Comparison of ENCODE assay signal across 5 fruit fly cellular contexts in the genomic region with DNA sequence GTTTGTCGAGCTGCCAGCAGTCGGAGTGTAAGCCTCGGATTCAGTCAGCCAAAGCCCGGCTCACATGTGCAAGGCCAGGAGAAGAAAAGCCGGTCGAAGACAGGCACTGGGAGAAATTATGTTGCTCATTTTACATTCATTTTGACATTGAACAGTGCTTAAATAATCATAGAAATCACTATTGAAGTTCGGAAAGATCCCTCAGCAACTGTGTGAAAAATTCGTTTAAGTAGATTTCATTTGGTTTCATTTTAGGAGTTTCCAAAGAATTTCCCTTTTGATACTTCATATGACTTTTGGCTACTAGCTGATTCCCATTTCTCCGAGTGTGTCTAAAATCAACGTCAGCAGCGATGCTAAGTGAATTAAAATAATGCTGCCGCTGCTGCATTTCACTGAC.
TF ChIP-seq lines count a peak whose summit lies in the region.

No protein-coding gene starts in this region.

- no peak for TF ChIP-seq CTCF in whole organism, embryonic (GFP tag; optimal IDR thresholded peaks at IDR 0.05; lab: Kevin White, UChicago)

TF ChIP-seq in whole organism, adult, 20 proteins besides CTCF, POLR2A, EP300 and RAD21:
- TF ChIP-seq tj (GFP tag; optimal IDR thresholded peaks at IDR 0.05; lab: Kevin White, UChicago) (peak; percentile 78), CG7101 (tag; optimal IDR thresholded peaks at IDR 0.05; lab: Kevin White, UChicago) (no peak)

TF ChIP-seq in whole organism, embryonic, 481 proteins besides CTCF, POLR2A, EP300 and RAD21 (continues in another document):
- TF ChIP-seq CG10366 (GFP tag; IDR thresholded peaks at IDR 0.05; lab: Robert Waterston, UW) (no peak), CG14441 (GFP tag; IDR thresholded peaks at IDR 0.05; lab: Robert Waterston, UW) (no peak), Gug (GFP tag; IDR thresholded peaks at IDR 0.05; lab: Robert Waterston, UW) (no peak), MBD-R2 (GFP tag; IDR thresholded peaks at IDR 0.05; lab: Robert Waterston, UW) (no peak), CG18599 (GFP tag; optimal IDR thresholded peaks at IDR 0.05; lab: Kevin White, UChicago) (no peak), NFAT (GFP tag; IDR thresholded peaks at IDR 0.05; lab: Robert Waterston, UW) (no peak), PHDP (tag; optimal IDR thresholded peaks at IDR 0.05; lab: Kevin White, UChicago) (no peak), knrl (GFP tag; IDR thresholded peaks at IDR 0.05; lab: Robert Waterston, UW; ENCODE audit: partially characterized antibody) (no peak), CG12769 (tag; optimal IDR thresholded peaks at IDR 0.05; lab: Kevin White, UChicago) (no peak), peb (GFP tag; IDR thresholded peaks at IDR 0.05; lab: Robert Waterston, UW) (no peak), CG15514 (GFP tag; optimal IDR thresholded peaks at IDR 0.05; lab: Kevin White, UChicago) (no peak), Mad (GFP tag; optimal IDR thresholded peaks at IDR 0.05; lab: Kevin White, UChicago) (no peak), CG1603 (tag; optimal IDR thresholded peaks at IDR 0.05; lab: Kevin White, UChicago) (no peak), CG13424 (tag; optimal IDR thresholded peaks at IDR 0.05; lab: Kevin White, UChicago) (peak; percentile 25), Opbp (GFP tag; IDR thresholded peaks at IDR 0.05; lab: Robert Waterston, UW; ENCODE audit: partially characterized antibody) (no peak), CG11504 (tag; optimal IDR thresholded peaks at IDR 0.05; lab: Kevin White, UChicago) (no peak), NfI (GFP tag; optimal IDR thresholded peaks at IDR 0.05; lab: Kevin White, UChicago) (no peak), Ptx1 (GFP tag; IDR thresholded peaks at IDR 0.05; lab: Robert Waterston, UW) (peak; percentile 43; the same call in 1 of the 2 replicates), sd (tag; optimal IDR thresholded peaks at IDR 0.05; lab: Kevin White, UChicago) (no peak), kah (GFP tag; optimal IDR thresholded peaks at IDR 0.05; lab: Kevin White, UChicago) (no peak), Stat92E (GFP tag; optimal IDR thresholded peaks at IDR 0.05; lab: Kevin White, UChicago) (no peak), tin (GFP tag; optimal IDR thresholded peaks at IDR 0.05; lab: Kevin White, UChicago) (peak; percentile 9)

TF ChIP-seq in whole organism, prepupa, 60 proteins besides CTCF, POLR2A, EP300 and RAD21 (continues in another document):
- TF ChIP-seq Sox15 (GFP tag; optimal IDR thresholded peaks at IDR 0.05; lab: Kevin White, UChicago), result peak; percentile 29
- peak; percentile 35 for TF ChIP-seq Blimp-1 (GFP tag; optimal IDR thresholded peaks at IDR 0.05; lab: Kevin White, UChicago)
- TF ChIP-seq Ets96B (tag; optimal IDR thresholded peaks at IDR 0.05; lab: Kevin White, UChicago), result peak; percentile 44
- peak; percentile 16 for TF ChIP-seq CG7368 (GFP tag; optimal IDR thresholded peaks at IDR 0.05; lab: Kevin White, UChicago)
- TF ChIP-seq Hr4 (GFP tag; optimal IDR thresholded peaks at IDR 0.05; lab: Kevin White, UChicago), result peak; percentile 93
- TF ChIP-seq Smox (GFP tag; optimal IDR thresholded peaks at IDR 0.05; lab: Kevin White, UChicago), result no peak
- TF ChIP-seq dac (GFP tag; optimal IDR thresholded peaks at IDR 0.05; lab: Kevin White, UChicago), result peak; percentile 77
- peak; percentile 60 for TF ChIP-seq CG34406 (GFP tag; optimal IDR thresholded peaks at IDR 0.05; lab: Kevin White, UChicago)
- peak; percentile 89 for TF ChIP-seq CG8119 (GFP tag; IDR thresholded peaks at IDR 0.05; lab: Robert Waterston, UW)
- TF ChIP-seq CG6276 (GFP tag; optimal IDR thresholded peaks at IDR 0.05; lab: Kevin White, UChicago), result peak; percentile 79
- peak; percentile 78 for TF ChIP-seq CG3032 (tag; optimal IDR thresholded peaks at IDR 0.05; lab: Kevin White, UChicago)
- TF ChIP-seq CG31627 (GFP tag; optimal IDR thresholded peaks at IDR 0.05; lab: Kevin White, UChicago), result peak; percentile 74
- no peak for TF ChIP-seq fd85E (GFP tag; optimal IDR thresholded peaks at IDR 0.05; lab: Kevin White, UChicago)
- TF ChIP-seq OdsH (GFP tag; optimal IDR thresholded peaks at IDR 0.05; lab: Kevin White, UChicago), result peak; percentile 82
- peak; percentile 89 for TF ChIP-seq CG15336 (GFP tag; IDR thresholded peaks at IDR 0.05; lab: Robert Waterston, UW)
- no peak for TF ChIP-seq CG1621 (tag; optimal IDR thresholded peaks at IDR 0.05; lab: Kevin White, UChicago)
- TF ChIP-seq CG16779 (tag; optimal IDR thresholded peaks at IDR 0.05; lab: Kevin White, UChicago), result no peak
- peak; percentile 75 for TF ChIP-seq Gug (GFP tag; IDR thresholded peaks at IDR 0.05; lab: Robert Waterston, UW)
- peak; percentile 79 for TF ChIP-seq esn (GFP tag; optimal IDR thresholded peaks at IDR 0.05; lab: Kevin White, UChicago)
- TF ChIP-seq eg (GFP tag; IDR thresholded peaks at IDR 0.05; lab: Robert Waterston, UW), result peak; percentile 76
- peak; percentile 77 for TF ChIP-seq Hr39 (GFP tag; optimal IDR thresholded peaks at IDR 0.05; lab: Kevin White, UChicago)
- peak; percentile 76 for TF ChIP-seq svp (GFP tag; lab: Kevin White, UChicago)

TF ChIP-seq in whole organism, pupa, 21 proteins besides CTCF, POLR2A, EP300 and RAD21:
- TF ChIP-seq CG14655 (GFP tag; optimal IDR thresholded peaks at IDR 0.05; lab: Kevin White, UChicago) (peak; percentile 87), CG34367 (tag; optimal IDR thresholded peaks at IDR 0.05; lab: Kevin White, UChicago) (peak; percentile 55), gl (tag; optimal IDR thresholded peaks at IDR 0.05; lab: Kevin White, UChicago) (peak; percentile 58), CG8301 (tag; optimal IDR thresholded peaks at IDR 0.05; lab: Kevin White, UChicago) (peak; percentile 86), CG15710 (tag; optimal IDR thresholded peaks at IDR 0.05; lab: Kevin White, UChicago) (peak; percentile 61), CG10348 (GFP tag; IDR thresholded peaks at IDR 0.05; lab: Robert Waterston, UW) (no peak), EcR (GFP tag; optimal IDR thresholded peaks at IDR 0.05; lab: Kevin White, UChicago) (no peak), Snoo (tag; optimal IDR thresholded peaks at IDR 0.05; lab: Kevin White, UChicago) (peak; percentile 62), CG4496 (GFP tag; IDR thresholded peaks at IDR 0.05; lab: Robert Waterston, UW) (peak; percentile 76), Pif1A (GFP tag; optimal IDR thresholded peaks at IDR 0.05; lab: Kevin White, UChicago) (peak; percentile 80), CG9948 (tag; optimal IDR thresholded peaks at IDR 0.05; lab: Kevin White, UChicago) (peak; percentile 78), D1 (tag; optimal IDR thresholded peaks at IDR 0.05; lab: Kevin White, UChicago) (no peak), CG13204 (GFP tag; optimal IDR thresholded peaks at IDR 0.05; lab: Kevin White, UChicago) (no peak), Ets98B (GFP tag; IDR thresholded peaks at IDR 0.05; lab: Robert Waterston, UW) (peak; percentile 81), Pif1B (GFP tag; optimal IDR thresholded peaks at IDR 0.05; lab: Kevin White, UChicago) (peak; percentile 73), CG17806 (tag; optimal IDR thresholded peaks at IDR 0.05; lab: Kevin White, UChicago) (peak; percentile 57), CG32121 (GFP tag; IDR thresholded peaks at IDR 0.05; lab: Robert Waterston, UW) (peak; percentile 58), CG12605 (GFP tag; IDR thresholded peaks at IDR 0.05; lab: Robert Waterston, UW) (peak; percentile 70), rn (GFP tag; IDR thresholded peaks at IDR 0.05; lab: Robert Waterston, UW) (peak; percentile 70), fd96Ca (GFP tag; IDR thresholded peaks at IDR 0.05; lab: Robert Waterston, UW) (peak; percentile 81), CG8159 (tag; optimal IDR thresholded peaks at IDR 0.05; lab: Kevin White, UChicago) (peak; percentile 45)
TF ChIP-seq in whole organism, pupa: peak in this region for 17.

TF ChIP-seq in whole organism, wandering third instar larva, 38 proteins besides CTCF, POLR2A, EP300 and RAD21 (continues in another document):
- no peak for TF ChIP-seq pan (optimal IDR thresholded peaks at IDR 0.05; lab: Kevin White, UChicago)
- no peak for TF ChIP-seq Myc (optimal IDR thresholded peaks at IDR 0.05; lab: Kevin White, UChicago)
- TF ChIP-seq CG9705 (GFP tag; optimal IDR thresholded peaks at IDR 0.05; lab: Kevin White, UChicago), result no peak
- TF ChIP-seq lola (GFP tag; optimal IDR thresholded peaks at IDR 0.05; lab: Kevin White, UChicago), result no peak
- TF ChIP-seq OdsH (GFP tag; optimal IDR thresholded peaks at IDR 0.05; lab: Kevin White, UChicago), result peak; percentile 48
- TF ChIP-seq tai (GFP tag; optimal IDR thresholded peaks at IDR 0.05; lab: Kevin White, UChicago), result no peak
- peak; percentile 39 for TF ChIP-seq rgr (GFP tag; optimal IDR thresholded peaks at IDR 0.05; lab: Kevin White, UChicago)
- peak; percentile 62 for TF ChIP-seq HLH106 (tag; optimal IDR thresholded peaks at IDR 0.05; lab: Kevin White, UChicago)
- TF ChIP-seq fru (GFP tag; optimal IDR thresholded peaks at IDR 0.05; lab: Kevin White, UChicago), result peak; percentile 28
- TF ChIP-seq GATAd (GFP tag; optimal IDR thresholded peaks at IDR 0.05; lab: Kevin White, UChicago), result no peak
- no peak for TF ChIP-seq Hnf4 (GFP tag; optimal IDR thresholded peaks at IDR 0.05; lab: Kevin White, UChicago)
- TF ChIP-seq dmrt93B (GFP tag; optimal IDR thresholded peaks at IDR 0.05; lab: Kevin White, UChicago), result peak; percentile 3
- TF ChIP-seq Hr78 (GFP tag; optimal IDR thresholded peaks at IDR 0.05; lab: Kevin White, UChicago), result no peak
- no peak for TF ChIP-seq sage (GFP tag; optimal IDR thresholded peaks at IDR 0.05; lab: Kevin White, UChicago)
- TF ChIP-seq ey (GFP tag; optimal IDR thresholded peaks at IDR 0.05; lab: Kevin White, UChicago), result peak; percentile 71
- TF ChIP-seq psq (GFP tag; optimal IDR thresholded peaks at IDR 0.05; lab: Kevin White, UChicago), result peak; percentile 22
- no peak for TF ChIP-seq Jra (GFP tag; optimal IDR thresholded peaks at IDR 0.05; lab: Kevin White, UChicago)
- no peak for TF ChIP-seq N (GFP tag; optimal IDR thresholded peaks at IDR 0.05; lab: Kevin White, UChicago)
- no peak for TF ChIP-seq Abd-B (GFP tag; optimal IDR thresholded peaks at IDR 0.05; lab: Kevin White, UChicago)
- no peak for TF ChIP-seq Dfd (GFP tag; optimal IDR thresholded peaks at IDR 0.05; lab: Kevin White, UChicago)
- no peak for TF ChIP-seq Rel (GFP tag; optimal IDR thresholded peaks at IDR 0.05; lab: Kevin White, UChicago)
- peak; percentile 1 for TF ChIP-seq Rel (tag; optimal IDR thresholded peaks at IDR 0.05; lab: Kevin White, UChicago)
- TF ChIP-seq br (GFP tag; optimal IDR thresholded peaks at IDR 0.05; lab: Kevin White, UChicago), result peak; percentile 54
- no peak for TF ChIP-seq sv (GFP tag; optimal IDR thresholded peaks at IDR 0.05; lab: Kevin White, UChicago)
- peak; percentile 60 for TF ChIP-seq h (GFP tag; optimal IDR thresholded peaks at IDR 0.05; lab: Kevin White, UChicago)
- no peak for TF ChIP-seq Hr83 (GFP tag; optimal IDR thresholded peaks at IDR 0.05; lab: Kevin White, UChicago; ENCODE audit: poor library complexity, severe bottlenecking)
- no peak for TF ChIP-seq Mio (GFP tag; optimal IDR thresholded peaks at IDR 0.05; lab: Kevin White, UChicago)
- TF ChIP-seq CrebA (GFP tag; optimal IDR thresholded peaks at IDR 0.05; lab: Kevin White, UChicago; ENCODE audit: borderline replicate concordance), result no peak
- no peak for TF ChIP-seq usp (GFP tag; optimal IDR thresholded peaks at IDR 0.05; lab: Kevin White, UChicago)
- no peak for TF ChIP-seq brk (GFP tag; optimal IDR thresholded peaks at IDR 0.05; lab: Kevin White, UChicago)
